Fruit fly (Drosophila melanogaster) Kc167 (cell line): ENCODE data around the gene Gs1.

Source experiments
- Myc ChIP-seq: fragments of >200 bp; optimal IDR thresholded peaks from 2 replicates; lab custom pipeline; 2017; ENCODE audit warnings: missing external identifiers
- Sin3A ChIP-seq: fragments of >200 bp; optimal IDR thresholded peaks from 2 replicates; lab custom pipeline; 2018; ENCODE audit warnings: missing external identifiers
- h ChIP-seq: fragments of >200 bp; optimal IDR thresholded peaks from 3 replicates; lab custom pipeline; 2018; ENCODE audit warnings: missing external identifiers
- insv ChIP-seq: fragments of >200 bp; optimal IDR thresholded peaks from 3 replicates; lab custom pipeline; 2018; ENCODE audit warnings: missing external identifiers
- psq ChIP-seq: fragments of >200 bp; optimal IDR thresholded peaks from 2 replicates; lab custom pipeline; 2017; ENCODE audit warnings: missing external identifiers
- ttk ChIP-seq: sonication (Bioruptor generic); optimal IDR thresholded peaks from 2 replicates; lab custom pipeline; 2017; ENCODE audit warnings: missing external identifiers

DNA sequence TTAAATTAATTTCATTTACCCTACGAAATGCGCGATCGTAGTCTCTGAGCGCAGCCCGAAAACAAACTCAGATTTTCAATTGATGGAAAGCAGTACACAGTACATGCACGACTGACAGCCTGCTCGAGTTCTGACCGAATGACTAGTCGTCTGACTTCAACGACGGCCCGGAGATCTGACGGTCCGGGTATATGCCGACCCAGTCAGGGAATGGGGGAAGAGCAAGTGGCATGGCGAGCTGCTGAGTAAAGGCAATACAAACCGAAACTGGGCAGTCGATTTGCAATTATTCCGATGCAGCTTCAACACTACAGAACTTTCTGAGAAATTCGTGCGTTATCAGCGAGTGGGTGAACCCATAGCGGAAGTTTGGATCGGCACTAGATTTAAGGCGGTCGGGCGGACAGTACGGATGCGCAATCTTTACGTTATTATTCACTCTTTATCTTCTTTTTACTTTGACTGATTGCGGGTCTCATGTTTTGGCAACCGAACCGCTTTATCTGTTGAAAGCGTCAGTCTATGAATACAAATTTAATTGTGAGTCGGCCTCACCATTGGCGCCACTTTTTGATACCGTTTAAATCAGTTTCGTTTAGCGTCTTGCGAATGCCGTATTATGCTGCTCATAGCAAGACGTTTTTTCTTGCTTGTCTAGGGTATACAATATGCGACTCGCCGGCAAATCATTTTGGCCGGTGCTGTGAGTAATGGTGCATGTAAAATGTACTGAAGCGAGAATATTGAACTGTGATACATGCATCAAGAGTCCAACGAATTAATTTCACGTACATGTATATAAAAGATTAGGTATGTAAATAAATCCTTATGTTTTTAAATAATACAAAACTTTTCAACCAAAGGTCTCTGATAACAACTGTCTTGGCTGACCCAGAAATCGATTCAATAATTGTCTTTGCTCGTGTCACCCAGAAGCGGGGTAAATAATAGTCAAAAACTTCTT is 11.1 kb upstream of the Gs1 start:
- TF ChIP-seq Sin3A (lab: Kevin White, UChicago), result no peak
- no peak for TF ChIP-seq h (lab: Kevin White, UChicago)
- TF ChIP-seq ttk (lab: Kevin White, UChicago), result no peak
- no peak for TF ChIP-seq Myc
- TF ChIP-seq insv, result no peak
- TF ChIP-seq psq, result no peak
